Fruit fly (Drosophila melanogaster) whole organism, adult: ENCODE measurements around the gene CG43739.
A peak's percentile ranks its signal among the peaks of the same experiment; 100 is the strongest.

Source experiments
- CG11617 ChIP-seq: fragments of 200-800 bp; sonication (Bioruptor generic); optimal IDR thresholded peaks from 2 replicates; lab custom pipeline; 2017; ENCODE audit warnings: mild to moderate bottlenecking, missing biosample characterization, missing genetic modification reagents, missing genetic modification characterization
- CG12768 ChIP-seq: fragments of 200-800 bp; sonication (Bioruptor generic); optimal IDR thresholded peaks from 2 replicates; lab custom pipeline; 2017; ENCODE audit warnings: missing biosample characterization, missing genetic modification characterization, mild to moderate bottlenecking, moderate library complexity, missing genetic modification reagents
- CG14711 ChIP-seq: fragments of 200-800 bp; sonication (Bioruptor generic); optimal IDR thresholded peaks from 2 replicates; lab custom pipeline; 2018; ENCODE audit warnings: missing biosample characterization, mild to moderate bottlenecking, missing genetic modification characterization, moderate library complexity
- CG1620 ChIP-seq: fragments of 200-800 bp; sonication (Bioruptor generic); optimal IDR thresholded peaks from 2 replicates; lab custom pipeline; 2016; ENCODE audit warnings: missing biosample characterization, missing genetic modification characterization
- CG33017 ChIP-seq: fragments of 200-800 bp; sonication (Bioruptor generic); optimal IDR thresholded peaks from 2 replicates; lab custom pipeline; 2018; ENCODE audit warnings: missing biosample characterization, mild to moderate bottlenecking, missing genetic modification characterization, moderate library complexity
- CG5204 ChIP-seq: fragments of 200-800 bp; sonication (Bioruptor generic); optimal IDR thresholded peaks from 2 replicates; lab custom pipeline; 2016; ENCODE audit warnings: missing biosample characterization, missing genetic modification characterization
- CG7045 ChIP-seq: fragments of 200-800 bp; sonication (Bioruptor generic); optimal IDR thresholded peaks from 2 replicates; lab custom pipeline; 2017; ENCODE audit warnings: missing biosample characterization, mild to moderate bottlenecking, missing genetic modification characterization
- CG7101 ChIP-seq: fragments of 200-800 bp; sonication (Bioruptor generic); optimal IDR thresholded peaks from 2 replicates; lab custom pipeline; 2018; ENCODE audit warnings: missing biosample characterization, mild to moderate bottlenecking, missing genetic modification characterization, moderate library complexity
- Clk ChIP-seq: fragments of 200-800 bp; sonication (Bioruptor generic); optimal IDR thresholded peaks from 2 replicates; lab custom pipeline; 2017; ENCODE audit warnings: missing biosample characterization, missing genetic modification characterization
- Crg-1 ChIP-seq: fragments of 200-800 bp; sonication (Bioruptor generic); optimal IDR thresholded peaks from 2 replicates; lab custom pipeline; 2016; ENCODE audit warnings: missing biosample characterization, missing genetic modification characterization
- Hr96 ChIP-seq: fragments of 200-800 bp; sonication (Bioruptor generic); optimal IDR thresholded peaks from 2 replicates; lab custom pipeline; 2016; ENCODE audit warnings: missing biosample characterization, missing genetic modification characterization
- Mnt ChIP-seq: fragments of 200-800 bp; sonication (Bioruptor generic); optimal IDR thresholded peaks from 2 replicates; lab custom pipeline; 2016; ENCODE audit warnings: missing biosample characterization, mild to moderate bottlenecking, missing genetic modification characterization
- bab1 ChIP-seq: fragments of 200-800 bp; sonication (Bioruptor generic); optimal IDR thresholded peaks from 3 replicates; lab custom pipeline; 2019; ENCODE audit warnings: missing biosample characterization, mild to moderate bottlenecking, missing genetic modification characterization, moderate library complexity
- cic ChIP-seq: fragments of 200-800 bp; sonication (Bioruptor generic); optimal IDR thresholded peaks from 2 replicates; lab custom pipeline; 2017; ENCODE audit warnings: missing biosample characterization, mild to moderate bottlenecking, missing genetic modification characterization, moderate library complexity
- cnc ChIP-seq, 2 experiments: fragments of >200 bp; optimal IDR thresholded peaks; 2 replicates each; lab custom pipeline; 2017
- kay ChIP-seq: fragments of 200-800 bp; sonication (Bioruptor generic); peaks from one replicate; lab custom pipeline; 2016; ENCODE audit warnings: missing biosample characterization, missing genetic modification characterization, borderline replicate concordance
- ovo ChIP-seq: fragments of 200-800 bp; sonication (Bioruptor generic); optimal IDR thresholded peaks from 2 replicates; lab custom pipeline; 2016; ENCODE audit warnings: missing biosample characterization, missing genetic modification characterization
- pad ChIP-seq: fragments of 200-800 bp; sonication (Bioruptor generic); optimal IDR thresholded peaks from 3 replicates; lab custom pipeline; 2017; ENCODE audit warnings: missing biosample characterization, missing genetic modification characterization, mild to moderate bottlenecking, moderate library complexity, missing genetic modification reagents
- tj ChIP-seq: fragments of 200-800 bp; sonication (Bioruptor generic); optimal IDR thresholded peaks from 3 replicates; lab custom pipeline; 2017; ENCODE audit warnings: missing biosample characterization, mild to moderate bottlenecking, missing genetic modification characterization, moderate library complexity
- toe ChIP-seq: fragments of 200-800 bp; sonication (Bioruptor generic); optimal IDR thresholded peaks from 2 replicates; lab custom pipeline; 2016; ENCODE audit warnings: missing biosample characterization, missing genetic modification characterization

The CG43739 gene

dm6 chr2L:20904327-20904726 is 14.4 kb downstream of the CG43739 start:
- TF ChIP-seq CG11617 (GFP tag; lab: Kevin White, UChicago) (no peak), toe (GFP tag; lab: Kevin White, UChicago) (no peak), kay (GFP tag; lab: Kevin White, UChicago) (peak; percentile 40), CG7101 (tag; lab: Kevin White, UChicago) (no peak), ovo (GFP tag; lab: Kevin White, UChicago) (no peak), bab1 (GFP tag; lab: Kevin White, UChicago) (no peak), CG5204 (GFP tag; lab: Kevin White, UChicago) (no peak)

- TF ChIP-seq CG1620 (GFP tag; lab: Kevin White, UChicago) (no peak), CG7101 (tag; lab: Kevin White, UChicago) (no peak), tj (no peak), cic (GFP tag; lab: Kevin White, UChicago) (no peak), kay (GFP tag; lab: Kevin White, UChicago) (peak; percentile 58)
These were observed 20.2 kb downstream of the CG43739 start for dm6 chr2L:20898478-20899075.

- TF ChIP-seq pad (GFP tag; lab: Kevin White, UChicago) (no peak), CG12768 (no peak), ovo (GFP tag; lab: Kevin White, UChicago) (no peak), CG14711 (tag; lab: Kevin White, UChicago) (no peak), CG7101 (tag; lab: Kevin White, UChicago) (peak; percentile 19), toe (GFP tag; lab: Kevin White, UChicago) (no peak), CG33017 (tag; lab: Kevin White, UChicago) (peak; percentile 31), cic (GFP tag; lab: Kevin White, UChicago) (no peak), CG5204 (GFP tag; lab: Kevin White, UChicago) (no peak), tj (peak; percentile 4), cnc (optimal IDR thresholded peaks at IDR 0.05; lab: Kevin White, UChicago) (no peak), CG1620 (GFP tag; lab: Kevin White, UChicago) (no peak), kay (GFP tag; lab: Kevin White, UChicago) (peak; percentile 76), bab1 (GFP tag; lab: Kevin White, UChicago) (no peak), Crg-1 (GFP tag; lab: Kevin White, UChicago) (peak; percentile 52), Mnt (GFP tag; lab: Kevin White, UChicago) (peak; percentile 37), Clk (no peak), CG7045 (GFP tag; lab: Kevin White, UChicago) (peak; percentile 37), Hr96 (no peak), CG11617 (GFP tag; lab: Kevin White, UChicago) (no peak)
These were observed 21.9 kb downstream of the CG43739 start for dm6 chr2L:20896681-20897341.

- TF ChIP-seq CG14711 (tag; lab: Kevin White, UChicago): peak; percentile 92
- TF ChIP-seq ovo (GFP tag; lab: Kevin White, UChicago): no peak
- TF ChIP-seq cnc (optimal IDR thresholded peaks at IDR 0.05; lab: Kevin White, UChicago): no peak
- no peak for TF ChIP-seq CG33017 (tag; lab: Kevin White, UChicago)
- no peak for TF ChIP-seq Crg-1 (GFP tag; lab: Kevin White, UChicago)
These were observed 27.5 kb downstream of the CG43739 start for dm6 chr2L:20891188-20891587.

- TF ChIP-seq CG12768 (peak; percentile 70), cic (GFP tag; lab: Kevin White, UChicago) (peak; percentile 42), CG7101 (tag; lab: Kevin White, UChicago) (peak; percentile 10), CG5204 (GFP tag; lab: Kevin White, UChicago) (no peak), bab1 (GFP tag; lab: Kevin White, UChicago) (no peak)
These were observed 28.7 kb downstream of the CG43739 start for dm6 chr2L:20889857-20890606.

- TF ChIP-seq Mnt (GFP tag; lab: Kevin White, UChicago): no peak
- TF ChIP-seq cnc (optimal IDR thresholded peaks at IDR 0.05; lab: Kevin White, UChicago): no peak
- TF ChIP-seq CG11617 (GFP tag; lab: Kevin White, UChicago): no peak
- no peak for TF ChIP-seq CG12768
- TF ChIP-seq CG14711 (tag; lab: Kevin White, UChicago): peak; percentile 11
- TF ChIP-seq CG33017 (tag; lab: Kevin White, UChicago): peak; percentile 61
- peak; percentile 29 for TF ChIP-seq pad (GFP tag; lab: Kevin White, UChicago)
- no peak for TF ChIP-seq tj
- TF ChIP-seq Crg-1 (GFP tag; lab: Kevin White, UChicago): no peak
- no peak for TF ChIP-seq CG1620 (GFP tag; lab: Kevin White, UChicago)
- TF ChIP-seq CG7045 (GFP tag; lab: Kevin White, UChicago): no peak
- TF ChIP-seq CG7101 (tag; lab: Kevin White, UChicago): peak; percentile 58
- no peak for TF ChIP-seq Clk
- TF ChIP-seq cic (GFP tag; lab: Kevin White, UChicago): peak; percentile 23
- TF ChIP-seq toe (GFP tag; lab: Kevin White, UChicago): no peak
- TF ChIP-seq ovo (GFP tag; lab: Kevin White, UChicago): no peak
- no peak for TF ChIP-seq Hr96
- no peak for TF ChIP-seq kay (GFP tag; lab: Kevin White, UChicago)
- TF ChIP-seq bab1 (GFP tag; lab: Kevin White, UChicago): no peak
- TF ChIP-seq CG5204 (GFP tag; lab: Kevin White, UChicago): no peak
These were observed 31.5 kb downstream of the CG43739 start for dm6 chr2L:20887273-20887672.
